Fruit fly (Drosophila melanogaster) whole organism, embryonic: ENCODE data around the gene sxe2.
A peak's percentile ranks its signal among the peaks of the same experiment; 100 is the strongest.

Source experiments
- Adf1 ChIP-seq: fragments of 200-800 bp; sonication (Bioruptor generic); IDR thresholded peaks from 2 replicates; pipeline ENCODE4 v1.3.6; 2022; ENCODE audit warnings: missing biosample characterization, missing genetic modification characterization
- CG10267 ChIP-seq: fragments of 200-800 bp; sonication (Bioruptor generic); optimal IDR thresholded peaks from 2 replicates; lab custom pipeline; 2018; ENCODE audit warnings: missing biosample characterization, mild to moderate bottlenecking, missing genetic modification characterization, moderate library complexity
- CG10366 ChIP-seq: fragments of 200-800 bp; sonication (Bioruptor generic); IDR thresholded peaks from 2 replicates; pipeline ENCODE4 v1.3.6; 2022; ENCODE audit warnings: missing biosample characterization, missing genetic modification characterization
- CG10654 ChIP-seq: fragments of 200-800 bp; sonication (Bioruptor generic); optimal IDR thresholded peaks from 2 replicates; lab custom pipeline; 2016; ENCODE audit warnings: missing biosample characterization, missing genetic modification characterization
- CG11695 ChIP-seq: fragments of 200-800 bp; sonication (Bioruptor generic); IDR thresholded peaks from 3 replicates; pipeline ENCODE4 v1.3.6; 2022; ENCODE audit warnings: missing biosample characterization, missing genetic modification characterization
- CG12104 ChIP-seq: fragments of 200-800 bp; sonication (Bioruptor generic); optimal IDR thresholded peaks from 3 replicates; lab custom pipeline; 2016; ENCODE audit warnings: missing biosample characterization, missing genetic modification characterization
- CG1233 ChIP-seq: fragments of 200-800 bp; sonication (Bioruptor generic); optimal IDR thresholded peaks from 4 replicates; lab custom pipeline; 2018; ENCODE audit warnings: missing biosample characterization, mild to moderate bottlenecking, missing genetic modification characterization
- CG13424 ChIP-seq: fragments of 200-800 bp; sonication (Bioruptor generic); optimal IDR thresholded peaks from 2 replicates; lab custom pipeline; 2019; ENCODE audit warnings: missing biosample characterization, mild to moderate bottlenecking, missing genetic modification characterization, moderate library complexity
- CG1602 ChIP-seq: fragments of 200-800 bp; sonication (Bioruptor generic); optimal IDR thresholded peaks from 3 replicates; lab custom pipeline; 2016; ENCODE audit warnings: missing biosample characterization, missing genetic modification characterization
- CG18619 ChIP-seq: fragments of 200-800 bp; sonication (Bioruptor generic); optimal IDR thresholded peaks from 3 replicates; lab custom pipeline; 2017; ENCODE audit warnings: missing biosample characterization, mild to moderate bottlenecking, missing genetic modification characterization
- CG2120 ChIP-seq: fragments of 200-800 bp; sonication (Bioruptor generic); optimal IDR thresholded peaks from 3 replicates; lab custom pipeline; 2016; ENCODE audit warnings: missing biosample characterization, missing genetic modification characterization
- CG2678 ChIP-seq: fragments of 200-800 bp; sonication (Bioruptor generic); optimal IDR thresholded peaks from 3 replicates; lab custom pipeline; 2019; ENCODE audit warnings: missing biosample characterization, mild to moderate bottlenecking, missing genetic modification characterization, moderate library complexity
- CG31441 ChIP-seq: fragments of 200-800 bp; sonication (Bioruptor generic); IDR thresholded peaks from 2 replicates; pipeline ENCODE4 v1.3.6; 2022; ENCODE audit warnings: missing biosample characterization, missing genetic modification characterization
- CG32532 ChIP-seq: fragments of 200-800 bp; sonication (Bioruptor generic); IDR thresholded peaks from 2 replicates; pipeline ENCODE4 v1.3.6; 2022; ENCODE audit warnings: missing biosample characterization, missing genetic modification characterization
- CG4854 ChIP-seq: fragments of 200-800 bp; sonication (Bioruptor generic); optimal IDR thresholded peaks from 2 replicates; lab custom pipeline; 2016; ENCODE audit warnings: missing biosample characterization, missing genetic modification characterization, inconsistent platforms
- CG9215 ChIP-seq: fragments of 200-800 bp; sonication (Bioruptor generic); IDR thresholded peaks from 2 replicates; pipeline ENCODE4 v1.3.6; 2022; ENCODE audit warnings: missing biosample characterization, missing genetic modification characterization
- CG9609 ChIP-seq: fragments of 200-800 bp; sonication (Bioruptor generic); optimal IDR thresholded peaks from 3 replicates; lab custom pipeline; 2016; ENCODE audit warnings: missing biosample characterization, missing genetic modification characterization
- CG9727 ChIP-seq: fragments of 200-800 bp; sonication (Bioruptor generic); optimal IDR thresholded peaks from 3 replicates; lab custom pipeline; 2017; ENCODE audit warnings: missing biosample characterization, mild to moderate bottlenecking, missing genetic modification characterization
- Deaf1 ChIP-seq: fragments of 200-800 bp; optimal IDR thresholded peaks from 3 replicates; lab custom pipeline; 2019; ENCODE audit warnings: missing biosample characterization, mild to moderate bottlenecking, missing genetic modification characterization, moderate library complexity
- Drgx ChIP-seq: fragments of 200-800 bp; sonication (Bioruptor generic); IDR thresholded peaks from 2 replicates; pipeline ENCODE4 v1.3.6; 2022; ENCODE audit warnings: missing biosample characterization, missing genetic modification characterization
- HHEX ChIP-seq: fragments of 200-800 bp; sonication (Bioruptor generic); optimal IDR thresholded peaks from 3 replicates; lab custom pipeline; 2017; ENCODE audit warnings: missing biosample characterization, mild to moderate bottlenecking, missing genetic modification characterization, missing genetic modification reagents
- Hmr ChIP-seq: fragments of 200-800 bp; sonication (Bioruptor generic); optimal IDR thresholded peaks from 3 replicates; lab custom pipeline; 2017; ENCODE audit warnings: mild to moderate bottlenecking, missing biosample characterization, missing genetic modification reagents, missing genetic modification characterization
- Hsf ChIP-seq: fragments of 200-800 bp; sonication (Bioruptor generic); optimal IDR thresholded peaks from 3 replicates; lab custom pipeline; 2016; ENCODE audit warnings: missing biosample characterization, missing genetic modification characterization
- MESR4 ChIP-seq: fragments of 200-800 bp; sonication (Bioruptor generic); optimal IDR thresholded peaks from 2 replicates; lab custom pipeline; 2018; ENCODE audit warnings: missing biosample characterization, mild to moderate bottlenecking, missing genetic modification characterization, moderate library complexity
- NC2β ChIP-seq: fragments of 200-800 bp; sonication (Bioruptor generic); optimal IDR thresholded peaks from 2 replicates; lab custom pipeline; 2016; ENCODE audit warnings: missing biosample characterization, missing genetic modification characterization
- NFAT ChIP-seq: fragments of 200-800 bp; sonication (Bioruptor generic); IDR thresholded peaks from 2 replicates; pipeline ENCODE4 v1.3.6; 2022; ENCODE audit warnings: missing biosample characterization, missing genetic modification characterization
- Oli ChIP-seq: fragments of 200-800 bp; sonication (Bioruptor generic); optimal IDR thresholded peaks from 2 replicates; lab custom pipeline; 2018; ENCODE audit warnings: missing biosample characterization, mild to moderate bottlenecking, missing genetic modification characterization, moderate library complexity
- Poxn ChIP-seq: fragments of 200-800 bp; sonication (Bioruptor generic); IDR thresholded peaks from 2 replicates; pipeline ENCODE4 v1.3.6; 2022; ENCODE audit warnings: missing biosample characterization, missing genetic modification characterization
- Rx ChIP-seq: fragments of 200-800 bp; sonication (Bioruptor generic); IDR thresholded peaks from 2 replicates; pipeline ENCODE4 v1.3.6; 2022; ENCODE audit warnings: missing biosample characterization, missing genetic modification characterization
- Sox102F ChIP-seq: fragments of 200-800 bp; sonication (Bioruptor generic); optimal IDR thresholded peaks from 2 replicates; lab custom pipeline; 2018; ENCODE audit warnings: missing biosample characterization, mild to moderate bottlenecking, missing genetic modification characterization, moderate library complexity
- az2 ChIP-seq: fragments of 200-800 bp; sonication (Bioruptor generic); optimal IDR thresholded peaks from 3 replicates; lab custom pipeline; 2016; ENCODE audit warnings: missing biosample characterization, missing genetic modification characterization
- dysf ChIP-seq: fragments of 200-800 bp; sonication (Bioruptor generic); IDR thresholded peaks from 3 replicates; pipeline ENCODE4 v1.3.6; 2022; ENCODE audit warnings: missing biosample characterization, missing genetic modification characterization
- ewg ChIP-seq: fragments of 200-800 bp; sonication (Bioruptor generic); optimal IDR thresholded peaks from 3 replicates; lab custom pipeline; 2017; ENCODE audit warnings: mild to moderate bottlenecking, missing biosample characterization, missing genetic modification reagents, missing genetic modification characterization
- gcm ChIP-seq: fragments of 200-800 bp; sonication (Bioruptor generic); optimal IDR thresholded peaks from 2 replicates; lab custom pipeline; 2019; ENCODE audit warnings: missing biosample characterization, mild to moderate bottlenecking, missing genetic modification characterization, moderate library complexity
- ham ChIP-seq: fragments of 200-800 bp; sonication (Bioruptor generic); IDR thresholded peaks from 2 replicates; pipeline ENCODE4 v1.3.6; 2022; ENCODE audit warnings: missing biosample characterization, missing genetic modification characterization
- ken ChIP-seq: fragments of 200-800 bp; sonication (Bioruptor generic); IDR thresholded peaks from 3 replicates; pipeline ENCODE4 v1.3.6; 2022; ENCODE audit warnings: missing biosample characterization, missing genetic modification characterization
- lov ChIP-seq, 2 experiments: fragments of 200-800 bp in 1 of 2; fragments of >200 bp in 1 of 2; sonication (Bioruptor generic) in 1 of 2; IDR thresholded peaks in 1 of 2; optimal IDR thresholded peaks in 1 of 2; 2 replicates in 1 of 2; 3 replicates in 1 of 2; pipeline versions ENCODE4 v1.3.6 to Lab custom; 2017 to 2022; ENCODE audit warnings: missing biosample characterization in 1 of 2, missing genetic modification characterization in 1 of 2
- nau ChIP-seq: fragments of 200-800 bp; sonication (Bioruptor generic); optimal IDR thresholded peaks from 3 replicates; lab custom pipeline; 2017; ENCODE audit warnings: missing biosample characterization, mild to moderate bottlenecking, missing genetic modification characterization, missing genetic modification reagents
- nerfin-2 ChIP-seq: fragments of 200-800 bp; sonication (Bioruptor generic); IDR thresholded peaks from 2 replicates; pipeline ENCODE4 v1.3.6; 2022; ENCODE audit warnings: missing biosample characterization, missing genetic modification characterization; ENCODE audit not compliant: partially characterized antibody
- oc ChIP-seq: fragments of 200-800 bp; sonication (Bioruptor generic); optimal IDR thresholded peaks from 2 replicates; lab custom pipeline; 2018; ENCODE audit warnings: missing biosample characterization, mild to moderate bottlenecking, missing genetic modification characterization, moderate library complexity
- org-1 ChIP-seq: fragments of 200-800 bp; sonication (Bioruptor generic); optimal IDR thresholded peaks from 2 replicates; lab custom pipeline; 2017; ENCODE audit warnings: missing biosample characterization, missing genetic modification characterization
- row ChIP-seq: fragments of 200-800 bp; sonication (Bioruptor generic); IDR thresholded peaks from 3 replicates; pipeline ENCODE4 v1.3.6; 2022; ENCODE audit warnings: missing biosample characterization, missing genetic modification characterization
- run ChIP-seq: fragments of 200-800 bp; sonication (Bioruptor generic); optimal IDR thresholded peaks from 3 replicates; lab custom pipeline; 2018; ENCODE audit warnings: missing biosample characterization, mild to moderate bottlenecking, missing genetic modification characterization
- salm ChIP-seq: fragments of 200-800 bp; sonication (Bioruptor generic); optimal IDR thresholded peaks from 2 replicates; lab custom pipeline; 2018; ENCODE audit warnings: missing biosample characterization, mild to moderate bottlenecking, missing genetic modification characterization
- sens ChIP-seq: fragments of 200-800 bp; sonication (Bioruptor generic); peaks from one replicate; lab custom pipeline; 2016; ENCODE audit warnings: missing biosample characterization, missing genetic modification characterization
- shn ChIP-seq: fragments of 200-800 bp; sonication (Bioruptor generic); optimal IDR thresholded peaks from 3 replicates; lab custom pipeline; 2016; ENCODE audit warnings: missing biosample characterization, missing genetic modification characterization
- trem ChIP-seq: fragments of 200-800 bp; optimal IDR thresholded peaks from 3 replicates; lab custom pipeline; 2019; ENCODE audit warnings: missing biosample characterization, mild to moderate bottlenecking, missing genetic modification characterization, moderate library complexity
- trh ChIP-seq: fragments of 200-800 bp; sonication (Bioruptor generic); optimal IDR thresholded peaks from 2 replicates; lab custom pipeline; 2016; ENCODE audit warnings: missing biosample characterization, missing genetic modification characterization
- vvl ChIP-seq: fragments of 200-800 bp; sonication (Bioruptor generic); IDR thresholded peaks from 2 replicates; pipeline ENCODE4 v1.3.6; 2022; ENCODE audit warnings: missing biosample characterization, missing genetic modification characterization

Gene sxe2

DNA sequence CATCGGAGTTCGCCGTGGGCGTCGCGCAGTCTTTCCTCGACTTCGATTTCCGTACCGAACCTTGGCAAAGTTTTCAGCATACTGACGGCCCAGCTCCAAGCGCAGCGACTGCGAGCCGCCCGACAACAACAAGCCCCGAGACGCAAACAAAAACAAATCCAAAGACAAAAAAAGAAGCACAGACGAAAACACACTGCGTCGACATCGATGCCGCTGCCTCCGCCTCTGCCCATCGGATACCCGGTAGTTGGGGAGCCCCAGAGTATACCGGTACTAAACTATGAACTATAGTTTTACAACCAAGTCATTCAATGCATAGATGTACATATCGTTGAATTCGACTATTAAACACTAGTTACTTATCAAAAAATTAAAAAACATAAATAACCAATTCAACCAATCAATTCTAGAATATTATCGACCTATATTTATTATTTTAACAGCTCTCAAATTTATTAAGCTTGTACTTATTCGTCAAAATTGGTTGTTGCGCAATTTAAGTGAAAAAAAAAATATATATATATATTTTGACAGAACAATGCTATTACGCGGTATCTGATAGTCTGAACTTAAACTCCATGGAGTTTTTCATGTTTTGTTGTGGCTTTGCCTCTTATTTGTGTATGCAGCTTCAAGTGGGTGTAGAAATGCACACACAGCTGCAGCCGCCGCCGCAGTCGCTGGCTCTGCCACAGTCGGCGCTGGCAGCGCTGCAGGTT lies 10.5 kb downstream of the sxe2 start (continued):
- TF ChIP-seq CG10267 (peak; percentile 86), Sox102F (GFP tag; lab: Kevin White, UChicago) (peak; percentile 90), nau (GFP tag; lab: Kevin White, UChicago) (peak; percentile 81), NC2β (GFP tag; lab: Kevin White, UChicago) (peak; percentile 20), org-1 (GFP tag; lab: Kevin White, UChicago) (peak; percentile 71), sens (GFP tag; lab: Kevin White, UChicago) (peak; percentile 95), gcm (GFP tag; lab: Kevin White, UChicago) (peak; percentile 85), row (peak; percentile 81), ewg (GFP tag; lab: Kevin White, UChicago) (peak; percentile 74), CG4854 (GFP tag; lab: Kevin White, UChicago) (no peak), CG10654 (GFP tag; lab: Kevin White, UChicago) (peak; percentile 69), Hmr (GFP tag; lab: Kevin White, UChicago) (peak; percentile 22), CG32532 (no peak), CG11695 (GFP tag; lab: Robert Waterston, UW) (peak; percentile 45; the same call in 1 of the 3 replicates), nerfin-2 (GFP tag; lab: Robert Waterston, UW) (no peak), CG1602 (GFP tag; lab: Kevin White, UChicago) (peak; percentile 73), ham (GFP tag; lab: Robert Waterston, UW) (no peak), MESR4 (GFP tag; lab: Kevin White, UChicago) (no peak), Adf1 (peak; percentile 35), run (tag; lab: Kevin White, UChicago) (peak; percentile 73), Deaf1 (tag; lab: Kevin White, UChicago) (peak; percentile 47), HHEX (GFP tag; lab: Kevin White, UChicago) (peak; percentile 70), ken (no peak), CG1233 (peak; percentile 63), dysf (peak; percentile 56; the same call in 1 of the 3 replicates), shn (peak; percentile 13), CG2120 (no peak), lov (optimal IDR thresholded peaks at IDR 0.05; lab: Kevin White, UChicago) (no peak), lov (GFP tag; IDR thresholded peaks at IDR 0.05; lab: Robert Waterston, UW) (no peak), CG12104 (GFP tag; lab: Kevin White, UChicago) (peak; percentile 82), Hsf (GFP tag; lab: Kevin White, UChicago) (peak; percentile 69), NFAT (no peak), Rx (GFP tag; lab: Robert Waterston, UW) (0 out of 2 replicates have a peak, but pooled peaks have one; percentile 20), Poxn (GFP tag; lab: Robert Waterston, UW) (no peak), Drgx (GFP tag; lab: Robert Waterston, UW) (peak; percentile 70), Oli (tag; lab: Kevin White, UChicago) (peak; percentile 86), oc (peak; percentile 49), CG13424 (tag; lab: Kevin White, UChicago) (peak; percentile 86), trem (tag; lab: Kevin White, UChicago) (peak; percentile 61), CG9215 (GFP tag; lab: Robert Waterston, UW) (no peak), CG9727 (peak; percentile 87), CG10366 (GFP tag; lab: Robert Waterston, UW) (peak; percentile 11; the same call in 1 of the 2 replicates), CG18619 (GFP tag; lab: Kevin White, UChicago) (peak; percentile 76), az2 (peak; percentile 84), vvl (peak; percentile 48), CG9609 (GFP tag; lab: Kevin White, UChicago) (no peak), trh (GFP tag; lab: Kevin White, UChicago) (peak; percentile 35), CG31441 (GFP tag; lab: Robert Waterston, UW) (peak; percentile 95), CG2678 (peak; percentile 89), salm (peak; percentile 72)
